Fruit fly (Drosophila melanogaster): ENCODE measurements around the gene eyg.

DNA sequence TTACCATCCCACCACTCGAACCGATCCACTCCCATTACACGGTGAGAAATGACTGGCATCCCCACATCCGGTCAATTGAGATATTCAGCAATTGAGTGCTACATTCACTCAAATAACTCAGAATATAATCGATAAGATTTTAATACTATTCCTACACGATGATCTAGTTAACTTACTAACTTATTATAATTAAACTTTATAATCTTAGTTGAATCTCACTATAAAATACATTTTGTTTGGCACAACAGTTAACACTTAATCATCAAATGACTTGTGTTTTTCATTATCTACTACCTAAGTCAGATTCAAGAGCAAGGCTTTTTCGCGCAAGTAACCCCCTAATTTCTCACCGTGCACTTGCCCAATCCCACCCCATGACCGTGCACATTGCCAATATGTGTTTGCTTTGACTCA lies 27.5 kb upstream of the eyg start:
- TF ChIP-seq CG8478 (optimal IDR thresholded peaks at IDR 0.05) = no peak
- TF ChIP-seq CTCF (optimal IDR thresholded peaks at IDR 0.05) = no peak
